Worm (Caenorhabditis elegans) whole organism, mixed stage, embryonic: ENCODE results near the gene K02D10.2.
A peak's percentile ranks its signal among the peaks of the same experiment; 100 is the strongest.

Source experiments
- M03D4.4 ChIP-seq: sonication (generic microtip); optimal IDR thresholded peaks from 2 replicates; lab custom pipeline; 2017; ENCODE audit warnings: mild to moderate bottlenecking, missing genetic modification characterization, missing compliant biosample characterization
- bed-3 ChIP-seq: fragments of 200-800 bp; sonication (Bioruptor generic); optimal IDR thresholded peaks from 3 replicates; lab custom pipeline; 2018; ENCODE audit warnings: mild to moderate bottlenecking, missing genetic modification characterization, moderate library complexity, missing compliant biosample characterization
- blmp-1 ChIP-seq: fragments of 150-350 bp; optimal IDR thresholded peaks from 2 replicates; lab custom pipeline; 2014; ENCODE audit warnings: missing biosample characterization, missing genetic modification characterization
- ceh-39 ChIP-seq: fragments of 150-350 bp; optimal IDR thresholded peaks from 2 replicates; lab custom pipeline; 2014; ENCODE audit warnings: missing biosample characterization, missing genetic modification characterization
- ceh-43 ChIP-seq: fragments of 200-800 bp; sonication (Bioruptor generic); optimal IDR thresholded peaks from 2 replicates; lab custom pipeline; 2018; ENCODE audit warnings: mild to moderate bottlenecking, missing genetic modification characterization, moderate library complexity, missing compliant biosample characterization
- ceh-83 ChIP-seq: fragments of 200-800 bp; sonication (Bioruptor generic); optimal IDR thresholded peaks from 2 replicates; lab custom pipeline; 2018; ENCODE audit warnings: mild to moderate bottlenecking, missing genetic modification characterization, missing compliant biosample characterization
- cnd-1 ChIP-seq: fragments of 200-800 bp; sonication (Bioruptor generic); optimal IDR thresholded peaks from 2 replicates; lab custom pipeline; 2018; ENCODE audit warnings: mild to moderate bottlenecking, missing genetic modification characterization, missing compliant biosample characterization
- drap-1 ChIP-seq: fragments of 200-800 bp; sonication (Bioruptor generic); optimal IDR thresholded peaks from 3 replicates; lab custom pipeline; 2018; ENCODE audit warnings: mild to moderate bottlenecking, missing genetic modification characterization, missing compliant biosample characterization
- elt-1 ChIP-seq: sonication (generic microtip); optimal IDR thresholded peaks from 2 replicates; lab custom pipeline; 2017; ENCODE audit warnings: missing genetic modification characterization, mild to moderate bottlenecking, missing compliant biosample characterization, antibody characterized with exemption, moderate library complexity, borderline replicate concordance; ENCODE audit not compliant: insufficient read depth
- elt-3 ChIP-seq: fragments of 150-350 bp; optimal IDR thresholded peaks from 2 replicates; lab custom pipeline; 2014; ENCODE audit warnings: missing biosample characterization, missing genetic modification characterization
- flh-1 ChIP-seq: fragments of 200-800 bp; sonication (Bioruptor generic); optimal IDR thresholded peaks from 2 replicates; lab custom pipeline; 2018; ENCODE audit warnings: mild to moderate bottlenecking, missing genetic modification characterization, moderate library complexity, missing compliant biosample characterization
- ham-2 ChIP-seq: fragments of 200-800 bp; sonication (Bioruptor generic); optimal IDR thresholded peaks from 2 replicates; lab custom pipeline; 2018; ENCODE audit warnings: mild to moderate bottlenecking, missing genetic modification characterization, missing compliant biosample characterization
- hlh-1 ChIP-seq: fragments of 150-350 bp; optimal IDR thresholded peaks from 2 replicates; lab custom pipeline; 2014; ENCODE audit warnings: missing biosample characterization, missing genetic modification reagents, missing genetic modification characterization
- lin-13 ChIP-seq: fragments of 150-350 bp; optimal IDR thresholded peaks from 2 replicates; lab custom pipeline; 2014; ENCODE audit warnings: missing biosample characterization, missing genetic modification characterization
- lin-32 ChIP-seq: fragments of 200-800 bp; sonication (Bioruptor generic); optimal IDR thresholded peaks from 2 replicates; lab custom pipeline; 2018; ENCODE audit warnings: mild to moderate bottlenecking, missing genetic modification characterization, missing compliant biosample characterization
- mep-1 ChIP-seq: fragments of 150-350 bp; optimal IDR thresholded peaks from 2 replicates; lab custom pipeline; 2017; ENCODE audit warnings: missing biosample characterization, missing genetic modification reagents, missing genetic modification characterization, inconsistent platforms
- mls-2 ChIP-seq: sonication (generic microtip); optimal IDR thresholded peaks from 2 replicates; lab custom pipeline; 2016; ENCODE audit warnings: mild to moderate bottlenecking, missing genetic modification characterization, moderate library complexity, missing compliant biosample characterization
- nhr-12 ChIP-seq: fragments of 150-350 bp; optimal IDR thresholded peaks from 2 replicates; lab custom pipeline; 2014; ENCODE audit warnings: missing biosample characterization, missing genetic modification characterization
- nhr-2 ChIP-seq: fragments of 150-350 bp; optimal IDR thresholded peaks from 2 replicates; lab custom pipeline; 2014; ENCODE audit warnings: missing biosample characterization, missing genetic modification characterization
- nhr-237 ChIP-seq: fragments of 150-350 bp; optimal IDR thresholded peaks from 2 replicates; lab custom pipeline; 2014; ENCODE audit warnings: missing biosample characterization, missing genetic modification characterization
- nhr-28 ChIP-seq: fragments of 150-350 bp; optimal IDR thresholded peaks from 2 replicates; lab custom pipeline; 2014; ENCODE audit warnings: missing biosample characterization, missing genetic modification characterization
- pha-4 ChIP-seq: fragments of 150-350 bp; optimal IDR thresholded peaks from 2 replicates; lab custom pipeline; 2018; ENCODE audit warnings: missing biosample characterization, missing genetic modification reagents, missing genetic modification characterization
- sem-2 ChIP-seq: fragments of 200-800 bp; sonication (Bioruptor generic); optimal IDR thresholded peaks from 2 replicates; lab custom pipeline; 2018; ENCODE audit warnings: mild to moderate bottlenecking, missing genetic modification characterization, missing compliant biosample characterization
- snpc-4 ChIP-seq: fragments of 150-350 bp; optimal IDR thresholded peaks from 2 replicates; lab custom pipeline; 2014; ENCODE audit warnings: missing biosample characterization, missing genetic modification characterization
- tbx-8 ChIP-seq: fragments of 200-800 bp; sonication (Bioruptor generic); optimal IDR thresholded peaks from 2 replicates; lab custom pipeline; 2018; ENCODE audit warnings: mild to moderate bottlenecking, missing genetic modification characterization, moderate library complexity, missing compliant biosample characterization
- unc-120 ChIP-seq: sonication (generic microtip); optimal IDR thresholded peaks from 2 replicates; lab custom pipeline; 2017; ENCODE audit warnings: missing genetic modification characterization, missing compliant biosample characterization; ENCODE audit not compliant: poor library complexity, severe bottlenecking
- unc-39 ChIP-seq: fragments of 150-350 bp; optimal IDR thresholded peaks from 2 replicates; lab custom pipeline; 2014; ENCODE audit warnings: missing biosample characterization, missing genetic modification characterization
- unc-62 ChIP-seq: fragments of 150-350 bp; optimal IDR thresholded peaks from 2 replicates; lab custom pipeline; 2014; ENCODE audit warnings: missing biosample characterization, missing genetic modification reagents, missing genetic modification characterization
- ztf-11 ChIP-seq: fragments of 150-350 bp; optimal IDR thresholded peaks from 2 replicates; lab custom pipeline; 2014; ENCODE audit warnings: missing biosample characterization, missing genetic modification characterization

K02D10.2 gene

ce11 chrIII:8782080-8782479 lies 11.0 kb upstream of the K02D10.2 start:
- TF ChIP-seq hlh-1 (tag; lab: Kevin White, UChicago) (peak; percentile 19), bed-3 (no peak)
- TF ChIP-seq, all 35 proteins: peak for 1

ce11 chrIII:8780473-8780872 lies 9.4 kb upstream of the K02D10.2 start:
- TF ChIP-seq mls-2 (tag; lab: Kevin White, UChicago) (no peak), flh-1 (GFP tag; lab: Kevin White, UChicago) (no peak), nhr-237 (no peak), lin-32 (GFP tag; lab: Kevin White, UChicago) (no peak), ceh-39 (no peak), ztf-11 (no peak), blmp-1 (tag; lab: Kevin White, UChicago) (no peak), pha-4 (tag; lab: Kevin White, UChicago) (no peak), drap-1 (GFP tag; lab: Kevin White, UChicago) (no peak), ham-2 (GFP tag; lab: Kevin White, UChicago) (no peak), elt-3 (no peak)
- TF ChIP-seq, all 35 proteins: peak for 0

DNA sequence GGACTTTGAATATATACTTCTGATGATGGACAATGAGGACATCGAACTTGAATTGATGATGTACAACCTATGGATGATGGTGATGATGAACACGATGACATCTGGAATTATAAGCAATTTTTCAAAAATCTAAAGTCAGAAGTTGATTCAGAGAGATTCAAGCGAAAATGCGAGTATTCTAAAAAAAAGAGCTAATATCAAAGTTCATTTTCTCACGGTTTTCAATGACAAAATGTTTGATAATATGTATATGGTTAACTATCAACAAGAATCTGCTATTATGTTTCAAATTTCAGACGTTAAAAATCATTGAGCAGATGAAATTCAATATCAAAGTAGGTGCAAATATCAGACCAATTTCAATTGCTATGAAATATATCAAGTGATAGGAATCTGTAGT lies 8.8 kb upstream of the K02D10.2 start, which contains the start of gene K02D10.4:
Gene K02D10.4 (minus strand): TSS at position 101 of the 400 bp plus-strand sequence.
- TF ChIP-seq mls-2 (tag; lab: Kevin White, UChicago) (no peak), pha-4 (tag; lab: Kevin White, UChicago) (no peak), nhr-12 (tag; lab: Kevin White, UChicago) (no peak), lin-13 (tag; lab: Kevin White, UChicago) (no peak), tbx-8 (GFP tag; lab: Kevin White, UChicago) (no peak), snpc-4 (tag; lab: Kevin White, UChicago) (no peak), ceh-83 (no peak), blmp-1 (tag; lab: Kevin White, UChicago) (no peak), ztf-11 (no peak), drap-1 (GFP tag; lab: Kevin White, UChicago) (no peak), nhr-2 (tag; lab: Kevin White, UChicago) (no peak), ceh-43 (GFP tag; lab: Kevin White, UChicago) (no peak), nhr-237 (no peak), cnd-1 (no peak), nhr-28 (tag; lab: Kevin White, UChicago) (no peak), sem-2 (GFP tag; lab: Kevin White, UChicago) (no peak), M03D4.4 (no peak), unc-62 (no peak)
- TF ChIP-seq, all 35 proteins: peak for 0

- TF ChIP-seq tbx-8 (GFP tag; lab: Kevin White, UChicago): no peak
- TF ChIP-seq unc-39 (tag; lab: Kevin White, UChicago): no peak
- TF ChIP-seq lin-32 (GFP tag; lab: Kevin White, UChicago): no peak
- TF ChIP-seq nhr-2 (tag; lab: Kevin White, UChicago): no peak
- no peak for TF ChIP-seq lin-13 (tag; lab: Kevin White, UChicago)
- TF ChIP-seq nhr-237: no peak
- no peak for TF ChIP-seq ceh-39
- TF ChIP-seq pha-4 (tag; lab: Kevin White, UChicago): no peak
- TF ChIP-seq unc-62: no peak
- no peak for TF ChIP-seq mep-1 (tag; lab: Kevin White, UChicago)
- no peak for TF ChIP-seq M03D4.4
- TF ChIP-seq, all 35 proteins: peak for 0
Measured at ce11 chrIII:8775953-8776352, 4.9 kb upstream of the K02D10.2 start, which contains the start of gene snap-29. Gene snap-29 (plus strand): TSS chrIII:8776253.

ce11 chrIII:8773375-8773774 lies 2.3 kb upstream of the K02D10.2 start:
- no peak for TF ChIP-seq nhr-12 (tag; lab: Kevin White, UChicago)
- no peak for TF ChIP-seq unc-62
- no peak for TF ChIP-seq elt-1 (tag; lab: Kevin White, UChicago)
- no peak for TF ChIP-seq cnd-1
- TF ChIP-seq pha-4 (tag; lab: Kevin White, UChicago): no peak
- no peak for TF ChIP-seq nhr-28 (tag; lab: Kevin White, UChicago)
- no peak for TF ChIP-seq unc-120 (tag; lab: Kevin White, UChicago)
- TF ChIP-seq ceh-43 (GFP tag; lab: Kevin White, UChicago): no peak
- no peak for TF ChIP-seq bed-3
- no peak for TF ChIP-seq ceh-83
- TF ChIP-seq snpc-4 (tag; lab: Kevin White, UChicago): no peak
